3 fruit fly cellular contexts compared by ENCODE assay signal in genomic region chr3L:22733607-22734006, dm6.
TF ChIP-seq lines count a peak whose summit lies in the region.

No protein-coding gene starts in this region.

- peak; percentile 64 for TF ChIP-seq CTCF in whole organism, embryonic (GFP tag; optimal IDR thresholded peaks at IDR 0.05; lab: Kevin White, UChicago)

TF ChIP-seq in whole organism, adult, 20 proteins besides CTCF, POLR2A, EP300 and RAD21:
- no peak for TF ChIP-seq CG5204 (GFP tag; optimal IDR thresholded peaks at IDR 0.05; lab: Kevin White, UChicago)
- peak; percentile 54 for TF ChIP-seq kay (GFP tag; lab: Kevin White, UChicago; ENCODE audit: borderline replicate concordance)

TF ChIP-seq in whole organism, embryonic, 481 proteins besides CTCF, POLR2A, EP300 and RAD21:
- no peak for TF ChIP-seq B-H1 (GFP tag; IDR thresholded peaks at IDR 0.05; lab: Robert Waterston, UW)
- no peak for TF ChIP-seq hb (GFP tag; IDR thresholded peaks at IDR 0.05; lab: Robert Waterston, UW; ENCODE audit: partially characterized antibody)
- TF ChIP-seq h (optimal IDR thresholded peaks at IDR 0.05; lab: Kevin White, UChicago): no peak
- TF ChIP-seq ap (GFP tag; IDR thresholded peaks at IDR 0.05; lab: Robert Waterston, UW): no peak
- no peak for TF ChIP-seq D (optimal IDR thresholded peaks at IDR 0.05; lab: Kevin White, UChicago)
- no peak for TF ChIP-seq D (GFP tag; optimal IDR thresholded peaks at IDR 0.05; lab: Kevin White, UChicago)
- no peak for TF ChIP-seq Deaf1 (tag; optimal IDR thresholded peaks at IDR 0.05; lab: Kevin White, UChicago)
- no peak for TF ChIP-seq inv (GFP tag; IDR thresholded peaks at IDR 0.05; lab: Robert Waterston, UW; ENCODE audit: partially characterized antibody)
- TF ChIP-seq p53 (GFP tag; optimal IDR thresholded peaks at IDR 0.05; lab: Kevin White, UChicago): no peak
- no peak for TF ChIP-seq CG13123 (GFP tag; optimal IDR thresholded peaks at IDR 0.05; lab: Kevin White, UChicago)
- no peak for TF ChIP-seq Med (GFP tag; lab: Kevin White, UChicago)
- no peak for TF ChIP-seq zfh1 (GFP tag; IDR thresholded peaks at IDR 0.05; lab: Robert Waterston, UW)
- TF ChIP-seq dysf (GFP tag; IDR thresholded peaks at IDR 0.05; lab: Robert Waterston, UW): no peak
- no peak for TF ChIP-seq fru (optimal IDR thresholded peaks at IDR 0.05; lab: Kevin White, UChicago)
- TF ChIP-seq Bgb (GFP tag; IDR thresholded peaks at IDR 0.05; lab: Robert Waterston, UW; ENCODE audit: partially characterized antibody): peak; percentile 53
- no peak for TF ChIP-seq sob (GFP tag; IDR thresholded peaks at IDR 0.05; lab: Robert Waterston, UW)
- TF ChIP-seq ara (GFP tag; IDR thresholded peaks at IDR 0.05; lab: Robert Waterston, UW): no peak
- no peak for TF ChIP-seq tgo (GFP tag; IDR thresholded peaks at IDR 0.05; lab: Robert Waterston, UW)
- TF ChIP-seq amos (GFP tag; IDR thresholded peaks at IDR 0.05; lab: Robert Waterston, UW; ENCODE audit: partially characterized antibody): no peak
- TF ChIP-seq CHES-1-like (GFP tag; optimal IDR thresholded peaks at IDR 0.05; lab: Kevin White, UChicago): no peak
- TF ChIP-seq kni (GFP tag; optimal IDR thresholded peaks at IDR 0.05; lab: Kevin White, UChicago): no peak
- 0 out of 3 replicates have a peak, but pooled peaks have one; percentile 13 for TF ChIP-seq CG2199 (GFP tag; IDR thresholded peaks at IDR 0.05; lab: Robert Waterston, UW)
- TF ChIP-seq Side (GFP tag; optimal IDR thresholded peaks at IDR 0.05; lab: Kevin White, UChicago): no peak
- no peak for TF ChIP-seq org-1 (GFP tag; optimal IDR thresholded peaks at IDR 0.05; lab: Kevin White, UChicago)
- TF ChIP-seq sens (GFP tag; lab: Kevin White, UChicago): peak; percentile 45
- TF ChIP-seq CG15696 (tag; optimal IDR thresholded peaks at IDR 0.05; lab: Kevin White, UChicago): no peak
- TF ChIP-seq Dp (GFP tag; optimal IDR thresholded peaks at IDR 0.05; lab: Kevin White, UChicago): peak; percentile 31
- TF ChIP-seq sug (tag; optimal IDR thresholded peaks at IDR 0.05; lab: Kevin White, UChicago): no peak
- no peak for TF ChIP-seq Ravus (GFP tag; IDR thresholded peaks at IDR 0.05; lab: Robert Waterston, UW)
- TF ChIP-seq CG6272 (GFP tag; IDR thresholded peaks at IDR 0.05; lab: Robert Waterston, UW): no peak
- TF ChIP-seq CG6254 (GFP tag; optimal IDR thresholded peaks at IDR 0.05; lab: Kevin White, UChicago): no peak
- no peak for TF ChIP-seq Bdp1 (GFP tag; optimal IDR thresholded peaks at IDR 0.05; lab: Kevin White, UChicago)
- no peak for TF ChIP-seq CG17359 (tag; optimal IDR thresholded peaks at IDR 0.05; lab: Kevin White, UChicago)
- peak; percentile 22; the same call in 1 of the 3 replicates for TF ChIP-seq knrl (GFP tag; IDR thresholded peaks at IDR 0.05; lab: Robert Waterston, UW; ENCODE audit: partially characterized antibody)
- TF ChIP-seq CG7987 (GFP tag; optimal IDR thresholded peaks at IDR 0.05; lab: Kevin White, UChicago): no peak
- no peak for TF ChIP-seq CG10274 (GFP tag; optimal IDR thresholded peaks at IDR 0.05; lab: Kevin White, UChicago)
- TF ChIP-seq E2f2 (GFP tag; IDR thresholded peaks at IDR 0.05; lab: Robert Waterston, UW): peak; percentile 21; the same call in 1 of the 2 replicates
- TF ChIP-seq CrebB (tag; optimal IDR thresholded peaks at IDR 0.05; lab: Kevin White, UChicago): no peak
- peak; percentile 74 for TF ChIP-seq ftz-f1 (GFP tag; optimal IDR thresholded peaks at IDR 0.05; lab: Kevin White, UChicago)
TF ChIP-seq in whole organism, embryonic: peak in this region for 7.

TF ChIP-seq in whole organism, wandering third instar larva, 38 proteins besides CTCF, POLR2A, EP300 and RAD21:
- peak; percentile 42 for TF ChIP-seq Myc (optimal IDR thresholded peaks at IDR 0.05; lab: Kevin White, UChicago)
- no peak for TF ChIP-seq N (GFP tag; optimal IDR thresholded peaks at IDR 0.05; lab: Kevin White, UChicago)
- no peak for TF ChIP-seq OdsH (GFP tag; optimal IDR thresholded peaks at IDR 0.05; lab: Kevin White, UChicago)
- TF ChIP-seq lola (GFP tag; optimal IDR thresholded peaks at IDR 0.05; lab: Kevin White, UChicago): no peak
